Worm (Caenorhabditis elegans): Measurements from ENCODE around the gene F21D9.2.

F21D9.2 gene

DNA sequence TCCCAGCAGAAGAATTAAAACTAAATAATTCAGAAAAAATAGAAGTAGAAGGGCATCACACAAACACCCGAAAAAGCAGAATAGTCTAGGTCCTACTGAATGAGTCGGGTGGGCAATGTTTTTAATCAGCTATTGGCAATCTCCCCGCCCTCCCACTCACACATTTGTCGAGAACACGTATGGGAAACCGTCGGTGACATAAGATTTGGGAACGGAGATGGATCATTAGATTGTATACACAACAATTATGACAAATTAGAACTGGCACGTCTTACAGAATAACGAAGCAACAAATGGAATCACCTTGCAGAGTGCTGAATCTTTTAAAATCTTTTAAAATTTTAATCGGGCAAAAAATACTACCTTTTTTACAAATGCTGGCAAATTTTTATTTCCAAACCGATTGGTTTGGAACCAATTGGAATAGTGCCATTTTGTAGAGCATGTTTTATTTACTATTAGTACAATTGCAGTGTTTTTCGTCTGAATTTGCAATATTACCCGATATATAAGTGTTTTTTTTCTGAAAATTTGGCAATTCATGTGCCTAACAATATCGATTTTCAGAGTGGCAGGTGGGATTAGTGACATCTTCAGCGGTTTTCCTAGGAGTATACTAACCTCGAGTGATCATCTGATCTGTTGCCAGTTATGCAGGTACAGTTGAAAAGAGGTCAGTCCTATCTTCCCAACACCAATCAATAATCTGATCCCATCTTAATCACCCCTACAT, 26.0 kb upstream of the F21D9.2 start, which contains the start of the genes F55C9.3 and fbxb-57:
TSS of gene F55C9.3 (minus strand) at position 101 of the 733 bp plus-strand sequence.
TSS of gene fbxb-57 (plus strand) at position 683 of the 733 bp plus-strand sequence.
- TF ChIP-seq blmp-1 (tag; optimal IDR thresholded peaks at IDR 0.05; ENCODE audit: insufficient read depth), result no peak
- TF ChIP-seq ama-1 (optimal IDR thresholded peaks at IDR 0.05), result no peak
- TF ChIP-seq Y55F3AM.14 (GFP tag; optimal IDR thresholded peaks at IDR 0.05), result no peak
- no peak for TF ChIP-seq unc-39 (tag; optimal IDR thresholded peaks at IDR 0.05)
- TF ChIP-seq nhr-6 (tag; optimal IDR thresholded peaks at IDR 0.05), result no peak
- no peak for TF ChIP-seq egl-27 (tag; optimal IDR thresholded peaks at IDR 0.05)
- TF ChIP-seq mbf-1 (tag; optimal IDR thresholded peaks at IDR 0.05), result no peak
- no peak for TF ChIP-seq mab-5 (tag; optimal IDR thresholded peaks at IDR 0.05)
- no peak for TF ChIP-seq nhr-237 (tag; optimal IDR thresholded peaks at IDR 0.05)
- no peak for TF ChIP-seq skn-1 (tag; optimal IDR thresholded peaks at IDR 0.05)
- no peak for TF ChIP-seq lin-13 (GFP tag; optimal IDR thresholded peaks at IDR 0.05)
- no peak for TF ChIP-seq sma-3 (GFP tag; optimal IDR thresholded peaks at IDR 0.05)
- TF ChIP-seq snpc-4 (tag; optimal IDR thresholded peaks at IDR 0.05), result no peak
- TF ChIP-seq nhr-12 (tag; optimal IDR thresholded peaks at IDR 0.05), result no peak
- TF ChIP-seq gmeb-1 (tag; optimal IDR thresholded peaks at IDR 0.05), result no peak

- TF ChIP-seq elt-1 (tag; optimal IDR thresholded peaks at IDR 0.05) (no peak), nhr-237 (tag; optimal IDR thresholded peaks at IDR 0.05) (no peak), R02D3.7 (tag; optimal IDR thresholded peaks at IDR 0.05) (no peak), aly-2 (tag; optimal IDR thresholded peaks at IDR 0.05) (no peak)
Measured at ce11 chrV:19285921-19286320, 23.7 kb upstream of the F21D9.2 start.

DNA sequence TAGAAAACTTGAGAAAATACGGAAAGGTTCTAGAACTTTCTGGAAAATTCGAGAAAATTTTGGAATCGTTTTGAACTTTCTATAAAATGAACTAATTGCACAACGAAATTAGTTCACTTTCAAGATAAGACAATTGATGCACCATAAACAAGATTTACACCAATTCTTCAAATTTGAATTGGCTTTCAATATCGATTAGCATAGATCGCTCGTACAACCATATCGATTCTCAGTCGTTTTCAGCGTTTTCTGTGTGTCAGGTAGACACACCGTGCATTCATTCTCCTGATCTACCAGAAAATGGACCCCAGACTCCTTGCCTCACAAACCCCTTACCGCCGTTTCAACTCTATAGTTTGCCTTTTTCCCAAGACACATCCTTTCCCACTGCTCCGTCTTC, 20.1 kb upstream of the F21D9.2 start, which contains the start of gene fbxb-117:
TSS of gene fbxb-117 (plus strand) at position 301 of the 400 bp plus-strand sequence.
- no peak for TF ChIP-seq nhr-23 (tag; optimal IDR thresholded peaks at IDR 0.05)
- TF ChIP-seq ceh-16 (tag; optimal IDR thresholded peaks at IDR 0.05), result no peak
- no peak for TF ChIP-seq snpc-4 (tag; optimal IDR thresholded peaks at IDR 0.05)
- TF ChIP-seq nhr-21 (tag; optimal IDR thresholded peaks at IDR 0.05), result no peak
- no peak for TF ChIP-seq elt-3 (tag; optimal IDR thresholded peaks at IDR 0.05)
- TF ChIP-seq C34F6.9 (tag; optimal IDR thresholded peaks at IDR 0.05), result no peak
- no peak for TF ChIP-seq nhr-129 (tag; optimal IDR thresholded peaks at IDR 0.05)
- TF ChIP-seq gmeb-1 (tag; optimal IDR thresholded peaks at IDR 0.05), result no peak
- no peak for TF ChIP-seq sem-4 (tag; optimal IDR thresholded peaks at IDR 0.05)

- no peak for TF ChIP-seq nhr-12 (tag; optimal IDR thresholded peaks at IDR 0.05)
- TF ChIP-seq gmeb-1 (tag; optimal IDR thresholded peaks at IDR 0.05), result no peak
- no peak for TF ChIP-seq egl-27 (tag; optimal IDR thresholded peaks at IDR 0.05)
- TF ChIP-seq lsy-2 (tag; optimal IDR thresholded peaks at IDR 0.05), result no peak
- no peak for TF ChIP-seq nhr-237 (tag; optimal IDR thresholded peaks at IDR 0.05)
- no peak for TF ChIP-seq peb-1 (tag; optimal IDR thresholded peaks at IDR 0.05)
- no peak for TF ChIP-seq lin-13 (GFP tag; optimal IDR thresholded peaks at IDR 0.05)
- no peak for TF ChIP-seq Y55F3AM.14 (GFP tag; optimal IDR thresholded peaks at IDR 0.05)
- TF ChIP-seq sma-9 (GFP tag; optimal IDR thresholded peaks at IDR 0.05), result no peak
- no peak for TF ChIP-seq sma-9 (tag; optimal IDR thresholded peaks at IDR 0.05)
- no peak for TF ChIP-seq ztf-4 (tag; optimal IDR thresholded peaks at IDR 0.05)
- TF ChIP-seq mdl-1 (tag; optimal IDR thresholded peaks at IDR 0.05), result no peak
Measured at ce11 chrV:19279888-19280287, 17.6 kb upstream of the F21D9.2 start, which contains the start of gene F21D9.8. Gene F21D9.8, minus strand, starts transcription at chrV:19279988.

ce11 chrV:19278488-19278887, 16.2 kb upstream of the F21D9.2 start:
- TF ChIP-seq nhr-77 (tag; optimal IDR thresholded peaks at IDR 0.05) (no peak), sem-4 (tag; optimal IDR thresholded peaks at IDR 0.05) (no peak), unc-55 (GFP tag; optimal IDR thresholded peaks at IDR 0.05) (no peak), peb-1 (tag; optimal IDR thresholded peaks at IDR 0.05) (no peak), ztf-11 (tag; optimal IDR thresholded peaks at IDR 0.05) (no peak), nhr-237 (tag; optimal IDR thresholded peaks at IDR 0.05) (no peak), ceh-16 (tag; optimal IDR thresholded peaks at IDR 0.05) (no peak), skn-1 (tag; optimal IDR thresholded peaks at IDR 0.05) (no peak), ZK546.5 (tag; optimal IDR thresholded peaks at IDR 0.05) (no peak), F13H6.1 (tag; optimal IDR thresholded peaks at IDR 0.05) (no peak), blmp-1 (tag; optimal IDR thresholded peaks at IDR 0.05; ENCODE audit: insufficient read depth) (no peak), nhr-21 (tag; optimal IDR thresholded peaks at IDR 0.05) (no peak), ztf-1 (GFP tag; conservative IDR thresholded peaks at IDR 0.05) (no peak), C34F6.9 (tag; optimal IDR thresholded peaks at IDR 0.05) (no peak), dmd-4 (tag; optimal IDR thresholded peaks at IDR 0.05) (no peak), lin-11 (tag; optimal IDR thresholded peaks at IDR 0.05) (no peak), elt-3 (tag; optimal IDR thresholded peaks at IDR 0.05) (no peak), ceh-82 (tag; optimal IDR thresholded peaks at IDR 0.05) (no peak), lin-39 (tag; optimal IDR thresholded peaks at IDR 0.05) (no peak)
